Worm (Caenorhabditis elegans): Measurements from ENCODE around the gene denn-4.

DNA sequence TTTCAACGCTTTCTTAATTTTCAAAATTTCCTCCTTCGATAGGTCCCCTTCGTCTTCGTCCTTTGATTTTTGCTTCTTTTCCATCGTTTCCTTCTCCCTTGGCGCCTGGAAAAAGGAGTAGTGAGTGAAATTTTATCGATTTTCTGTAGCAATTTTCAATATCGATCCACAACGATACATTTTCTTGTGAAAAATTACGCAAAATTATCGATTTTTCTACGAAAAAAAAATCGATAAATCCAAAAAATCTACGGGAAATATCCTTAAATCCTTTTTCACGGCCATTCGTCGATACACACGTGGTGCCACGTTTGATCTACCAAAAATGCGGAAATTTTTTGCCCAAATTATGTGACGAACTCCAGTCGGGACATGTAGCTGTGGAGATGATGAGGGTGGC, 47.3 kb downstream of the denn-4 start:
- TF ChIP-seq nhr-76 (tag; optimal IDR thresholded peaks at IDR 0.05) (no peak), nhr-237 (tag; optimal IDR thresholded peaks at IDR 0.05) (no peak), mab-5 (tag; optimal IDR thresholded peaks at IDR 0.05) (no peak), unc-39 (tag; optimal IDR thresholded peaks at IDR 0.05) (no peak), nhr-28 (tag; optimal IDR thresholded peaks at IDR 0.05) (no peak), elt-3 (tag; optimal IDR thresholded peaks at IDR 0.05) (no peak)

Data from whole organism, mixed stage, embryonic.